Fruit fly (Drosophila melanogaster) whole organism, embryonic: ENCODE measurements around the gene CG12299.

Experiments used
- Atf3 ChIP-seq: fragments of 200-800 bp; sonication (Bioruptor generic); optimal IDR thresholded peaks from 3 replicates; lab custom pipeline; 2016; ENCODE audit warnings: missing biosample characterization, missing genetic modification characterization
- Bgb ChIP-seq: fragments of 200-800 bp; sonication (Bioruptor generic); IDR thresholded peaks from 2 replicates; pipeline ENCODE4 v1.3.6; 2022; ENCODE audit warnings: missing biosample characterization, missing genetic modification characterization; ENCODE audit not compliant: partially characterized antibody
- CG11247 ChIP-seq: fragments of 200-800 bp; sonication (Bioruptor generic); IDR thresholded peaks from 2 replicates; pipeline ENCODE4 v1.3.6; 2022; ENCODE audit warnings: missing biosample characterization, missing genetic modification characterization
- CG11695 ChIP-seq: fragments of 200-800 bp; sonication (Bioruptor generic); IDR thresholded peaks from 3 replicates; pipeline ENCODE4 v1.3.6; 2022; ENCODE audit warnings: missing biosample characterization, missing genetic modification characterization
- CG12104 ChIP-seq: fragments of 200-800 bp; sonication (Bioruptor generic); optimal IDR thresholded peaks from 3 replicates; lab custom pipeline; 2016; ENCODE audit warnings: missing biosample characterization, missing genetic modification characterization
- CG12391 ChIP-seq: fragments of 200-800 bp; sonication (Bioruptor generic); optimal IDR thresholded peaks from 3 replicates; lab custom pipeline; 2018; ENCODE audit warnings: missing biosample characterization, mild to moderate bottlenecking, missing genetic modification characterization, moderate library complexity
- CG13287 ChIP-seq: fragments of 200-800 bp; sonication (Bioruptor generic); IDR thresholded peaks from 2 replicates; pipeline ENCODE4 v1.3.6; 2022; ENCODE audit warnings: missing biosample characterization, missing genetic modification characterization; ENCODE audit not compliant: partially characterized antibody
- CG14710 ChIP-seq: fragments of 200-800 bp; sonication (Bioruptor generic); optimal IDR thresholded peaks from 3 replicates; lab custom pipeline; 2019; ENCODE audit warnings: missing biosample characterization, mild to moderate bottlenecking, missing genetic modification characterization, moderate library complexity
- CG16813 ChIP-seq: fragments of 200-800 bp; sonication (Bioruptor generic); IDR thresholded peaks from 3 replicates; pipeline ENCODE4 v1.3.6; 2022; ENCODE audit warnings: missing biosample characterization, missing genetic modification characterization; ENCODE audit not compliant: partially characterized antibody
- CG2116 ChIP-seq: fragments of 200-800 bp; sonication (Bioruptor generic); optimal IDR thresholded peaks from 3 replicates; lab custom pipeline; 2018; ENCODE audit warnings: missing biosample characterization, mild to moderate bottlenecking, missing genetic modification characterization
- CG34224 ChIP-seq: fragments of 200-800 bp; sonication (Bioruptor generic); IDR thresholded peaks from 3 replicates; pipeline ENCODE4 v1.3.6; 2022; ENCODE audit warnings: missing biosample characterization, missing genetic modification characterization; ENCODE audit not compliant: partially characterized antibody
- CG34422 ChIP-seq: fragments of 200-800 bp; sonication (Bioruptor generic); IDR thresholded peaks from 3 replicates; pipeline ENCODE4 v1.3.6; 2022; ENCODE audit warnings: missing biosample characterization, missing genetic modification characterization
- CG7745 ChIP-seq: fragments of 200-800 bp; sonication (Bioruptor generic); optimal IDR thresholded peaks from 2 replicates; lab custom pipeline; 2018; ENCODE audit warnings: missing biosample characterization, mild to moderate bottlenecking, missing genetic modification characterization, moderate library complexity
- CG9797 ChIP-seq: fragments of 200-800 bp; sonication (Bioruptor generic); optimal IDR thresholded peaks from 3 replicates; lab custom pipeline; 2018; ENCODE audit warnings: missing biosample characterization, mild to moderate bottlenecking, missing genetic modification characterization
- Camta ChIP-seq: fragments of 200-800 bp; sonication (Bioruptor generic); optimal IDR thresholded peaks from 2 replicates; lab custom pipeline; 2016; ENCODE audit warnings: missing biosample characterization, missing genetic modification characterization
- D ChIP-seq, 2 experiments: fragments of 200-800 bp in 1 of 2; fragments of >200 bp in 1 of 2; sonication (Bioruptor generic) in 1 of 2; optimal IDR thresholded peaks; 2 replicates in 1 of 2; 3 replicates in 1 of 2; lab custom pipeline; 2017; ENCODE audit warnings: mild to moderate bottlenecking in 1 of 2, missing biosample characterization in 1 of 2, missing genetic modification characterization in 1 of 2, missing genetic modification reagents in 1 of 2
- Deaf1 ChIP-seq: fragments of 200-800 bp; optimal IDR thresholded peaks from 3 replicates; lab custom pipeline; 2019; ENCODE audit warnings: missing biosample characterization, mild to moderate bottlenecking, missing genetic modification characterization, moderate library complexity
- Dp ChIP-seq: fragments of 200-800 bp; sonication (Bioruptor generic); optimal IDR thresholded peaks from 2 replicates; lab custom pipeline; 2018; ENCODE audit warnings: missing biosample characterization, mild to moderate bottlenecking, missing genetic modification characterization, moderate library complexity
- Dref ChIP-seq: fragments of 200-800 bp; sonication (Bioruptor generic); IDR thresholded peaks from 2 replicates; pipeline ENCODE4 v1.3.6; 2022; ENCODE audit warnings: missing biosample characterization, missing genetic modification characterization
- HmgZ ChIP-seq: fragments of 200-800 bp; sonication (Bioruptor generic); optimal IDR thresholded peaks from 2 replicates; lab custom pipeline; 2018; ENCODE audit warnings: missing biosample characterization, mild to moderate bottlenecking, missing genetic modification characterization
- Hr51 ChIP-seq, 2 experiments: fragments of 200-800 bp; sonication (Bioruptor generic); optimal IDR thresholded peaks; 2 replicates in 1 of 2; 3 replicates in 1 of 2; lab custom pipeline; 2016 to 2018; ENCODE audit warnings: missing biosample characterization in 2 of 2, missing genetic modification characterization in 2 of 2, mild to moderate bottlenecking in 1 of 2, moderate library complexity in 1 of 2
- Lhr ChIP-seq: fragments of 200-800 bp; sonication (Bioruptor generic); optimal IDR thresholded peaks from 3 replicates; lab custom pipeline; 2017; ENCODE audit warnings: mild to moderate bottlenecking, missing biosample characterization, missing genetic modification reagents, missing genetic modification characterization
- Max ChIP-seq: fragments of 200-800 bp; sonication (Bioruptor generic); optimal IDR thresholded peaks from 2 replicates; lab custom pipeline; 2016; ENCODE audit warnings: missing biosample characterization, mild to moderate bottlenecking, missing genetic modification characterization
- Myb ChIP-seq: fragments of 200-800 bp; sonication (Bioruptor generic); optimal IDR thresholded peaks from 2 replicates; lab custom pipeline; 2016; ENCODE audit warnings: missing biosample characterization, missing genetic modification characterization
- Nf-YC ChIP-seq: fragments of 200-800 bp; optimal IDR thresholded peaks from 3 replicates; lab custom pipeline; 2019; ENCODE audit warnings: missing biosample characterization, mild to moderate bottlenecking, missing genetic modification characterization, moderate library complexity
- Rfx ChIP-seq: fragments of 200-800 bp; sonication (Bioruptor generic); IDR thresholded peaks from 2 replicates; pipeline ENCODE4 v1.3.6; 2022; ENCODE audit warnings: missing biosample characterization, missing genetic modification characterization
- YL-1 ChIP-seq: fragments of 200-800 bp; sonication (Bioruptor generic); optimal IDR thresholded peaks from 3 replicates; lab custom pipeline; 2017; ENCODE audit warnings: missing biosample characterization, mild to moderate bottlenecking, missing genetic modification characterization
- bbx ChIP-seq: fragments of 200-800 bp; sonication (Bioruptor generic); IDR thresholded peaks from 2 replicates; pipeline ENCODE4 v1.3.6; 2022; ENCODE audit warnings: missing biosample characterization, missing genetic modification characterization; ENCODE audit not compliant: partially characterized antibody
- chinmo ChIP-seq: fragments of 200-800 bp; sonication (Bioruptor generic); IDR thresholded peaks from 4 replicates; pipeline ENCODE4 v1.3.6; 2022; ENCODE audit warnings: missing biosample characterization, missing genetic modification characterization; ENCODE audit not compliant: partially characterized antibody
- crp ChIP-seq, 2 experiments: fragments of 200-800 bp; sonication (Bioruptor generic); optimal IDR thresholded peaks; 2 replicates in 1 of 2; 3 replicates in 1 of 2; lab custom pipeline; 2017; ENCODE audit warnings: missing biosample characterization in 2 of 2, missing genetic modification characterization in 2 of 2, mild to moderate bottlenecking in 1 of 2, moderate library complexity in 1 of 2
- dan ChIP-seq: fragments of 200-800 bp; sonication (Bioruptor generic); IDR thresholded peaks from 2 replicates; pipeline ENCODE4 v1.3.6; 2022; ENCODE audit warnings: missing biosample characterization, missing genetic modification characterization
- ems ChIP-seq: fragments of 200-800 bp; sonication (Bioruptor generic); optimal IDR thresholded peaks from 3 replicates; lab custom pipeline; 2016; ENCODE audit warnings: missing biosample characterization, missing genetic modification characterization
- eve ChIP-seq, 2 experiments: fragments of >200 bp; optimal IDR thresholded peaks; 2 replicates each; lab custom pipeline; 2017; ENCODE audit warnings: missing biosample characterization in 2 of 2, missing genetic modification characterization in 2 of 2
- fd102C ChIP-seq: fragments of 200-800 bp; sonication (Bioruptor generic); optimal IDR thresholded peaks from 2 replicates; lab custom pipeline; 2018; ENCODE audit warnings: missing biosample characterization, mild to moderate bottlenecking, missing genetic modification characterization, moderate library complexity
- gfzf ChIP-seq: fragments of 200-800 bp; sonication (Bioruptor generic); optimal IDR thresholded peaks from 2 replicates; lab custom pipeline; 2016; ENCODE audit warnings: missing biosample characterization, mild to moderate bottlenecking, missing genetic modification characterization, moderate library complexity
- grn ChIP-seq: fragments of 200-800 bp; sonication (Bioruptor generic); optimal IDR thresholded peaks from 3 replicates; lab custom pipeline; 2017; ENCODE audit warnings: missing biosample characterization, missing genetic modification characterization
- hbn ChIP-seq: fragments of 200-800 bp; sonication (Bioruptor generic); IDR thresholded peaks from 2 replicates; pipeline ENCODE4 v1.3.6; 2022; ENCODE audit warnings: missing biosample characterization, missing genetic modification characterization; ENCODE audit not compliant: partially characterized antibody
- knrl ChIP-seq: fragments of 200-800 bp; sonication (Bioruptor generic); IDR thresholded peaks from 3 replicates; pipeline ENCODE4 v1.3.6; 2022; ENCODE audit warnings: missing biosample characterization, missing genetic modification characterization; ENCODE audit not compliant: partially characterized antibody
- phol ChIP-seq: fragments of 200-800 bp; sonication (Bioruptor generic); optimal IDR thresholded peaks from 3 replicates; lab custom pipeline; 2018; ENCODE audit warnings: missing biosample characterization, mild to moderate bottlenecking, missing genetic modification characterization, moderate library complexity
- pzg ChIP-seq: fragments of 200-800 bp; sonication (Bioruptor generic); optimal IDR thresholded peaks from 3 replicates; lab custom pipeline; 2018; ENCODE audit warnings: missing biosample characterization, mild to moderate bottlenecking, missing genetic modification characterization, moderate library complexity
- shn ChIP-seq: fragments of 200-800 bp; sonication (Bioruptor generic); optimal IDR thresholded peaks from 3 replicates; lab custom pipeline; 2016; ENCODE audit warnings: missing biosample characterization, missing genetic modification characterization
- sna ChIP-seq: fragments of 200-800 bp; sonication (Bioruptor generic); IDR thresholded peaks from 2 replicates; pipeline ENCODE4 v1.3.6; 2022; ENCODE audit warnings: missing biosample characterization, missing genetic modification characterization; ENCODE audit not compliant: partially characterized antibody
- tna ChIP-seq: fragments of 200-800 bp; sonication (Bioruptor generic); IDR thresholded peaks from 2 replicates; pipeline ENCODE4 v1.3.6; 2022; ENCODE audit warnings: missing biosample characterization, missing genetic modification characterization; ENCODE audit not compliant: partially characterized antibody
- trem ChIP-seq: fragments of 200-800 bp; optimal IDR thresholded peaks from 3 replicates; lab custom pipeline; 2019; ENCODE audit warnings: missing biosample characterization, mild to moderate bottlenecking, missing genetic modification characterization, moderate library complexity
- unc-4 ChIP-seq: fragments of 200-800 bp; sonication (Bioruptor generic); IDR thresholded peaks from 2 replicates; pipeline ENCODE4 v1.3.6; 2022; ENCODE audit warnings: missing biosample characterization, missing genetic modification characterization; ENCODE audit not compliant: partially characterized antibody
- zfh1 ChIP-seq: fragments of 200-800 bp; sonication (Bioruptor generic); IDR thresholded peaks from 3 replicates; pipeline ENCODE4 v1.3.6; 2022; ENCODE audit warnings: missing biosample characterization, missing genetic modification characterization

The CG12299 gene

DNA sequence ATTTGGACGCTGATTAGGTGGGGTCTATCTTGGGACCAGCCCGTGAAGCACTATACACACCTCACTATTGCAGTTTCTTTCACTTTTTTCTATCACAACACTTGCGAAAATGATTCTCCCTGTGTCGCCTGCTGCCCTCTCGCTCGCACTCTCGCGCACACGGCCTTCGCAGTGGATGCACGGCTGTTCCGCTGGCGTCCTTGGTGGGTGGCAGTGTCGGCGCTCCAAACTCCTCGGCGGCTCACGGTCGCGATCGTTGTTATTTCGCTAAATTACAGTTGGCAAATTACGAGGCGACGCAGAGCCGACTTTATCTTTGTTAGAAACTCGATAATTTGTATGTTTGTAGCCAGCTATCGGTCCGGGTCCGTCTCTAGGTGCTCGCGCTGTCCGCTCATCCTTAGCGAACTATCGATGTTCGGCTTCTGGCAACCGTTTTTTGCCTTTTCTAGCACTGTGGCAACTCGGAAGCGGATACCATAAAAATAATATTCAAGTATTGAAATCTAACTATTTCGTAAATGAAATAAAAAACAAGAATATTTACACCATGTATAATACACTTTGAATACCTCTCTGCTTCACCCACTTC is 30.5 kb downstream of the CG12299 start, which contains the start of gene Ubc2 (continued):
- TF ChIP-seq fd102C = no peak
- TF ChIP-seq CG11695 = no peak
- TF ChIP-seq Camta (GFP tag; lab: Kevin White, UChicago) = peak; percentile 12
- no peak for TF ChIP-seq ems (GFP tag; lab: Kevin White, UChicago)
- TF ChIP-seq Deaf1 = no peak
- peak; percentile 89 for TF ChIP-seq CG13287 (GFP tag; lab: Robert Waterston, UW)
- TF ChIP-seq shn (GFP tag; lab: Kevin White, UChicago) = no peak
- TF ChIP-seq bbx (GFP tag; lab: Robert Waterston, UW) = peak; percentile 79
- peak; percentile 0 for TF ChIP-seq CG12391
- peak in 1 of 2 experiments; percentile 28 for TF ChIP-seq Hr51 (GFP tag; optimal IDR thresholded peaks at IDR 0.05; lab: Kevin White, UChicago)
- peak; percentile 3 for TF ChIP-seq Nf-YC (tag; lab: Kevin White, UChicago)
- no peak for TF ChIP-seq CG7745

DNA sequence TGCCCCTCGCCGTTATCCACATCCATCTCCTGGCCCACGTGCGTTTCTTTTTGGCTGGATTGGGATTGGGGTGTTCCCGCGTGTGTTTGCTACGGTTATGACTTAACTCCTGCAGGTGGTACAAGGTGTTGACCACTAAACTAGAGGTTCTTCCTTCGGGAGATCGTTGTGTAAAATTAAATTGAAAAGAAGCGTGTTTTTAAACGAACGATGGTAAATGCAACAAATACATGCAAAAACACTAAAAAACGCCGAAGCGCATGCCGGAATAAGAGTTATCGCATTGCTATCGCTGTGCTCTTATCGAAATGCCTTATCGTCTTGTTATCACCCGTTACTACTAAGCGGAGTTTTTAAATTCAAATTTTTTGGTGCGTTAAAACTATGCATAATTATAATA is 32.6 kb downstream of the CG12299 start, which contains the start of gene CG6724:
TSS of gene CG6724 (minus strand) at position 245 of the 400 bp plus-strand sequence.
- peak; percentile 92 for TF ChIP-seq CG2116 (GFP tag; lab: Kevin White, UChicago)
- TF ChIP-seq pzg (GFP tag; lab: Kevin White, UChicago) = peak; percentile 77
- TF ChIP-seq tna = peak; percentile 74
- TF ChIP-seq trem (tag; lab: Kevin White, UChicago) = peak; percentile 50
- TF ChIP-seq eve (GFP tag; optimal IDR thresholded peaks at IDR 0.05; lab: Kevin White, UChicago) = no peak
- TF ChIP-seq gfzf (GFP tag; lab: Kevin White, UChicago) = peak; percentile 84
- TF ChIP-seq Max (GFP tag; lab: Kevin White, UChicago) = peak; percentile 25
- TF ChIP-seq CG34422 = peak; percentile 14; the same call in 1 of the 3 replicates
- peak; percentile 80 for TF ChIP-seq CG13287 (GFP tag; lab: Robert Waterston, UW)
- TF ChIP-seq CG14710 (tag; lab: Kevin White, UChicago) = peak; percentile 24
- TF ChIP-seq grn (GFP tag; lab: Kevin White, UChicago) = peak; percentile 26
- TF ChIP-seq D (optimal IDR thresholded peaks at IDR 0.05; lab: Kevin White, UChicago) = no peak
- TF ChIP-seq D (GFP tag; optimal IDR thresholded peaks at IDR 0.05; lab: Kevin White, UChicago) = no peak
- peak; percentile 88 for TF ChIP-seq Dp (GFP tag; lab: Kevin White, UChicago)
- no peak for TF ChIP-seq zfh1 (GFP tag; lab: Robert Waterston, UW)
- TF ChIP-seq CG34224 (GFP tag; lab: Robert Waterston, UW) = peak; percentile 40; the same call in 1 of the 3 replicates
- no peak for TF ChIP-seq Atf3 (GFP tag; lab: Kevin White, UChicago)
- peak; percentile 63; the same call in 1 of the 2 replicates for TF ChIP-seq sna
- TF ChIP-seq crp (GFP tag; optimal IDR thresholded peaks at IDR 0.05; lab: Kevin White, UChicago) = peak in 1 of 2 experiments; percentile 31
- no peak for TF ChIP-seq dan (GFP tag; lab: Robert Waterston, UW)
- peak; percentile 39; the same call in 1 of the 2 replicates for TF ChIP-seq hbn (GFP tag; lab: Robert Waterston, UW)
- TF ChIP-seq CG12104 (GFP tag; lab: Kevin White, UChicago) = no peak
- TF ChIP-seq chinmo (GFP tag; lab: Robert Waterston, UW) = 0 out of 4 replicates have a peak, but pooled peaks have one; percentile 51
- TF ChIP-seq Myb = peak; percentile 98
- TF ChIP-seq CG11247 = no peak
- TF ChIP-seq Lhr (GFP tag; lab: Kevin White, UChicago) = no peak
- peak; percentile 95 for TF ChIP-seq Dref (GFP tag; lab: Robert Waterston, UW)
- TF ChIP-seq HmgZ (tag; lab: Kevin White, UChicago) = peak; percentile 53
- peak; percentile 54 for TF ChIP-seq YL-1 (GFP tag; lab: Kevin White, UChicago)
- TF ChIP-seq Bgb (GFP tag; lab: Robert Waterston, UW) = peak; percentile 81
- TF ChIP-seq knrl (GFP tag; lab: Robert Waterston, UW) = peak; percentile 55; the same call in 2 of the 3 replicates
- TF ChIP-seq phol (tag; lab: Kevin White, UChicago) = peak; percentile 7
- peak; percentile 65 for TF ChIP-seq CG9797 (GFP tag; lab: Kevin White, UChicago)
- no peak for TF ChIP-seq Rfx
- peak; percentile 61 for TF ChIP-seq unc-4 (GFP tag; lab: Robert Waterston, UW)
- TF ChIP-seq CG16813 = peak; percentile 63
